Fruit fly (Drosophila melanogaster): ENCODE results near the gene Afti.

Afti gene

DNA sequence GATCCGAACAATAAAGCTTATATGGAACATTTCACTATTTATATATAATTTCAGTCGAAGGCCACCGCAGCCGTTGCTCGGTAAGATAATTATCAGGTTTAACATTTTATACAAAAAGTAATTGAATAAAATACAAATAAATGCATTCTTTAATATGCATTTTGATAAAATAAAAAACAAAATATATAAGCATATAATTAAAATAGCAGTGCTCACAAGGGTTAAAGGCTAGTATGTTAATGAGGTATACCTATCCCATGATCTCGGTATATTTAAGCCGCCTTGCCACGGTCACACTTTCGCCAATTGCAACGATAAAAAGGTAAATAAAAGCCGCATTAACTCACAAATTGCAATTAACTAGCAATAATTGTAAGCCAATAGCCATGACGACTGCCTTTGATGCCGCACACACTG, 17.7 kb downstream of the Afti start, which contains the start of gene Polr2I (continued):
- TF ChIP-seq cas (GFP tag; IDR thresholded peaks at IDR 0.05) = no peak
- no peak for TF ChIP-seq D19A (tag; optimal IDR thresholded peaks at IDR 0.05)
- TF ChIP-seq so (GFP tag; IDR thresholded peaks at IDR 0.05) = no peak
- no peak for TF ChIP-seq her (GFP tag; optimal IDR thresholded peaks at IDR 0.05)
- peak; percentile 29 for TF ChIP-seq CG3995 (GFP tag; optimal IDR thresholded peaks at IDR 0.05)
- peak; percentile 36 for TF ChIP-seq zen (tag; optimal IDR thresholded peaks at IDR 0.05)
- TF ChIP-seq HLH3B (GFP tag; IDR thresholded peaks at IDR 0.05) = no peak
- TF ChIP-seq CG4730 (GFP tag; IDR thresholded peaks at IDR 0.05) = no peak
- no peak for TF ChIP-seq CG8359 (GFP tag; optimal IDR thresholded peaks at IDR 0.05; ENCODE audit: borderline replicate concordance)
- TF ChIP-seq Oaz (GFP tag; IDR thresholded peaks at IDR 0.05) = no peak
- TF ChIP-seq kni (GFP tag; optimal IDR thresholded peaks at IDR 0.05) = no peak
- TF ChIP-seq YL-1 (GFP tag; optimal IDR thresholded peaks at IDR 0.05) = no peak
- 0 out of 2 replicates have a peak, but pooled peaks have one; percentile 6 for TF ChIP-seq esg (GFP tag; conservative IDR thresholded peaks at IDR 0.05)
- peak; percentile 67 for TF ChIP-seq vvl (GFP tag; IDR thresholded peaks at IDR 0.05)
- TF ChIP-seq bab2 (GFP tag; optimal IDR thresholded peaks at IDR 0.05) = no peak
- no peak for TF ChIP-seq Gsc (GFP tag; IDR thresholded peaks at IDR 0.05)
- no peak for TF ChIP-seq CG15514 (GFP tag; optimal IDR thresholded peaks at IDR 0.05)
- no peak for TF ChIP-seq Hr39 (optimal IDR thresholded peaks at IDR 0.05)
- no peak for TF ChIP-seq CG4360 (GFP tag; IDR thresholded peaks at IDR 0.05)
- TF ChIP-seq H15 (GFP tag; IDR thresholded peaks at IDR 0.05) = no peak
- no peak for TF ChIP-seq chif (GFP tag; optimal IDR thresholded peaks at IDR 0.05)
- no peak for TF ChIP-seq danr (GFP tag; IDR thresholded peaks at IDR 0.05)
- TF ChIP-seq ranshi (GFP tag; IDR thresholded peaks at IDR 0.05) = peak; percentile 42; the same call in 1 of the 2 replicates
- no peak for TF ChIP-seq CG6683 (GFP tag; optimal IDR thresholded peaks at IDR 0.05)
- no peak for TF ChIP-seq repo (GFP tag; optimal IDR thresholded peaks at IDR 0.05)
- no peak for TF ChIP-seq CG11247 (GFP tag; IDR thresholded peaks at IDR 0.05)
- no peak for TF ChIP-seq grn (GFP tag; optimal IDR thresholded peaks at IDR 0.05)
- TF ChIP-seq CG9797 (GFP tag; optimal IDR thresholded peaks at IDR 0.05) = peak; percentile 34
- peak; percentile 18 for TF ChIP-seq CG8388 (GFP tag; optimal IDR thresholded peaks at IDR 0.05)
- no peak for TF ChIP-seq maf-S (GFP tag; optimal IDR thresholded peaks at IDR 0.05)
- TF ChIP-seq HmgZ (tag; optimal IDR thresholded peaks at IDR 0.05) = no peak
- peak; percentile 34 for TF ChIP-seq Nf-YC (tag; optimal IDR thresholded peaks at IDR 0.05)
- no peak for TF ChIP-seq CG11695 (GFP tag; IDR thresholded peaks at IDR 0.05)
- no peak for TF ChIP-seq CG13296 (GFP tag; optimal IDR thresholded peaks at IDR 0.05)
- no peak for TF ChIP-seq croc (GFP tag; conservative IDR thresholded peaks at IDR 0.05)
- peak; percentile 4 for TF ChIP-seq D19B (GFP tag; optimal IDR thresholded peaks at IDR 0.05)
- peak; percentile 23 for TF ChIP-seq CG10654 (GFP tag; optimal IDR thresholded peaks at IDR 0.05)
- peak; percentile 13 for TF ChIP-seq Dek (tag; optimal IDR thresholded peaks at IDR 0.05)
- no peak for TF ChIP-seq CG17328 (GFP tag; IDR thresholded peaks at IDR 0.05)
- TF ChIP-seq CG12299 (tag; optimal IDR thresholded peaks at IDR 0.05) = no peak
- TF ChIP-seq CG13424 (tag; optimal IDR thresholded peaks at IDR 0.05) = peak; percentile 45
- peak; percentile 22 for TF ChIP-seq Oli (tag; optimal IDR thresholded peaks at IDR 0.05)
- no peak for TF ChIP-seq p53 (GFP tag; optimal IDR thresholded peaks at IDR 0.05)
- TF ChIP-seq CG11696 (GFP tag; IDR thresholded peaks at IDR 0.05) = no peak
- TF ChIP-seq CG2678 (tag; optimal IDR thresholded peaks at IDR 0.05) = no peak
- TF ChIP-seq CG10431 (GFP tag; optimal IDR thresholded peaks at IDR 0.05) = peak; percentile 21
- TF ChIP-seq dan (GFP tag; IDR thresholded peaks at IDR 0.05) = no peak
- TF ChIP-seq H2.0 (GFP tag; IDR thresholded peaks at IDR 0.05) = peak; percentile 20; the same call in 1 of the 2 replicates
- TF ChIP-seq CG15073 (GFP tag; optimal IDR thresholded peaks at IDR 0.05) = no peak
- no peak for TF ChIP-seq Gug (GFP tag; IDR thresholded peaks at IDR 0.05)
- TF ChIP-seq Atf3 (GFP tag; optimal IDR thresholded peaks at IDR 0.05) = no peak
- no peak for TF ChIP-seq Trl (optimal IDR thresholded peaks at IDR 0.05)
- TF ChIP-seq Trl (GFP tag; optimal IDR thresholded peaks at IDR 0.05) = no peak
- TF ChIP-seq br (optimal IDR thresholded peaks at IDR 0.05) = no peak

Measured in whole organism, embryonic.